Worm (Caenorhabditis elegans) whole organism, L1 larva: ENCODE results near the gene K01D12.10.
A peak's percentile ranks its signal among the peaks of the same experiment; 100 is the strongest.

Source experiments
- aly-2 ChIP-seq: fragments of 150-350 bp; optimal IDR thresholded peaks from 2 replicates; lab custom pipeline; 2014; ENCODE audit warnings: missing biosample characterization, missing genetic modification characterization
- ceh-82 ChIP-seq, 3 experiments: fragments of 150-350 bp in 1 of 3; sonication (generic microtip) in 2 of 3; optimal IDR thresholded peaks; 2 replicates each; lab custom pipeline; 2014 to 2017; ENCODE audit warnings: missing biosample characterization in 3 of 3, missing genetic modification characterization in 3 of 3
- egl-27 ChIP-seq, 2 experiments: fragments of 150-350 bp in 1 of 2; sonication (generic microtip); optimal IDR thresholded peaks; 3 replicates each; lab custom pipeline; 2017 to 2018; ENCODE audit warnings: missing biosample characterization in 2 of 2, missing genetic modification characterization in 2 of 2, missing genetic modification reagents in 2 of 2
- elt-2 ChIP-seq: sonication (generic microtip); optimal IDR thresholded peaks from 2 replicates; lab custom pipeline; 2016; ENCODE audit warnings: missing genetic modification characterization, mild to moderate bottlenecking, inconsistent platforms, missing compliant biosample characterization, missing genetic modification reagents
- lin-39 ChIP-seq: fragments of 150-350 bp; optimal IDR thresholded peaks from 2 replicates; lab custom pipeline; 2014; ENCODE audit warnings: missing biosample characterization, missing genetic modification reagents, missing genetic modification characterization
- mep-1 ChIP-seq: fragments of 150-350 bp; optimal IDR thresholded peaks from 2 replicates; lab custom pipeline; 2014; ENCODE audit warnings: missing biosample characterization, missing genetic modification characterization
- nhr-11 ChIP-seq: fragments of 150-350 bp; optimal IDR thresholded peaks from 2 replicates; lab custom pipeline; 2014; ENCODE audit warnings: missing biosample characterization, missing genetic modification characterization
- skn-1 ChIP-seq: fragments of 150-350 bp; optimal IDR thresholded peaks from 2 replicates; lab custom pipeline; 2014; ENCODE audit warnings: missing biosample characterization, missing genetic modification characterization
- sox-4 ChIP-seq: sonication (generic microtip); optimal IDR thresholded peaks from 2 replicates; lab custom pipeline; 2016; ENCODE audit warnings: missing genetic modification characterization, missing compliant biosample characterization

DNA sequence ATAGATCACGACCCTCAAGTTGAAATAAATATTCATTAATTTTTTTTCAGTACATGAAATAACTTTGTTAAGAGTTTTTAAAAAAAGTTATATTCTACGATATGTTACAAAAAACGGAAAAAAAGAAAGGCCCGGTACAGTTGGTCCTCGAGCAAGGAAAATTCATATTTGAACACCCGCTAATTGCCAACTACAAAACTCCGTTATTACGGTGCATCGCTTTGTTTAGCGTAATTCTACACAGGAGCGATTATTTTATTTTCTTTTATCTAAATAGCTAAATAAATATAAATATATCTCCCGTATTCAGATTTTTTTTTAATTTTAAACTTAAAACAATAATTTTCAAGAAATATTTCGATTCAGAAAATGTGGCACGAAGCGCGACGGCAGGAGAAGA lies 44.4 kb downstream of the K01D12.10 start, which contains the start of gene F28C1.1:
- TF ChIP-seq aly-2 (tag; lab: Kevin White, UChicago) = no peak
- peak in 1 of 3 experiments; percentile 34 for TF ChIP-seq ceh-82 (tag; optimal IDR thresholded peaks at IDR 0.05; lab: Kevin White, UChicago)
- TF ChIP-seq lin-39 (tag; lab: Kevin White, UChicago) = no peak
- TF ChIP-seq nhr-11 (tag; lab: Kevin White, UChicago) = no peak
- no peak for TF ChIP-seq egl-27 (tag; optimal IDR thresholded peaks at IDR 0.05; lab: Kevin White, UChicago)
- no peak for TF ChIP-seq elt-2 (tag; lab: Kevin White, UChicago)
- no peak for TF ChIP-seq mep-1 (tag; lab: Kevin White, UChicago)
- peak; percentile 68 for TF ChIP-seq skn-1
- TF ChIP-seq sox-4 = no peak
